Fruit fly (Drosophila melanogaster): ENCODE results near the gene Usp1.

The Usp1 gene

dm6 chr3R:29263264-29263663, 34.3 kb downstream of the Usp1 start:
- no peak for TF ChIP-seq noc (tag; optimal IDR thresholded peaks at IDR 0.05)

DNA sequence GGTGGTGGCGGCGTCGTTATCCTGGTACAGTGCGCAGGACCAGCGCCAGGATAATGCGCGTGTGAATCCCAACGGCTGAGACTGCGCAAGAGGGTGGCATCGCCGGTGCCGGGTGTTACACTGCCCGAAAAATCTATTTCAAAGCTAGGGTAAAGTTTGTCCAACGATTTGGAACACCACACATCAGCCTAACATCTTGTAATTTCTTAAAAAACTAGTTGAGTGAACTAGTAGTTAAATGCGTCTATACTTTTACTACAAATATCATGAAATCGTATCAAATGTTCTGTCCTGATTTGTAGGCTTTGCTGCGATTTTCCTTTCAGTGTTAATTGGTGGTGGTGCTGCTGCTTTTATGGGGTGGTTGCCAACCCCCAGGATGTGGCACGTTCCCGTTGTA, 36.1 kb downstream of the Usp1 start:
- TF ChIP-seq noc (tag; optimal IDR thresholded peaks at IDR 0.05): no peak

- no peak for TF ChIP-seq noc (tag; optimal IDR thresholded peaks at IDR 0.05)
Observed at dm6 chr3R:29266607-29267006, 37.6 kb downstream of the Usp1 start.

- no peak for TF ChIP-seq noc (tag; optimal IDR thresholded peaks at IDR 0.05)
Observed at dm6 chr3R:29268062-29268461, 39.1 kb downstream of the Usp1 start.

DNA sequence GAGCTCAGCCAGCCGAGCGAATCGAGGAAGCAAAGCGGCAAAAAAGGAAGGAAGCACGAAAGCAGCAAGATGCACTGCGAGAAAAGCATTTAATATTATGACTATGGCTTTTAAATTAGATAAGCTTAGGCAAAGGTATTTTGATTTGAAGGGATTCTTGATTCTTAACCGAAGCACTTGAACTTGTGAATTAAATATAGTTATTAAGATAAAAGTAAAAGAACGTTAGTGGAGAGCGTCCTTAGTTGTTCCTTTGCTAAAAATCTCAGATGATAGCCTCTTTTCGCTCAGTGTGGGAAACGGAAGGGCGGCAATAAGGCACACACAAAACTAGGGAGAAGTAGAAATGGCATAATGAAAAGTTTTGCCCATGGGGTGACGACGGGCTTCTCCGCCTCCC, 40.2 kb downstream of the Usp1 start:
- TF ChIP-seq noc (tag; optimal IDR thresholded peaks at IDR 0.05): no peak

- TF ChIP-seq noc (tag; optimal IDR thresholded peaks at IDR 0.05): no peak
Observed at dm6 chr3R:29273029-29273428, 44.1 kb downstream of the Usp1 start.

- TF ChIP-seq noc (tag; optimal IDR thresholded peaks at IDR 0.05): no peak
Observed at dm6 chr3R:29274590-29274989, 45.6 kb downstream of the Usp1 start.

DNA sequence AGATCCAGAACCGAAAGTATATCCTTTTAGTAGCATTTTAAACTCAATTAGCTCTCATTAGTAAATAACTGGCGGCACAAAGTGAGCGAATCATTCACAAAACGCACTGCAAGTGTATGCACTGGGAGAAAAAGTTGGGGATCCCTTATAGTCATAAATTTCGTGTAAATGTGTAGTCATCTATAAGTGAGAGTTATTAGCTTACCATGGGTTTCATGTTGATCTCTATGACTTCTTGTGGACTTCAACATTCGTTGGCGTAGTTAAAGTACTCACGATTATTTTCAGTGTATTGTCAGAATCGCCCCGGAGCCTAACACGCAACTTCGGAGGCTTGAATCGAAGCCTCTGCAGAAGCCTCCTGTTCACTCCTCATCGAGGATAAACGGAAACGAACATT, 48.0 kb downstream of the Usp1 start:
- no peak for TF ChIP-seq noc (tag; optimal IDR thresholded peaks at IDR 0.05)

- no peak for TF ChIP-seq noc (tag; optimal IDR thresholded peaks at IDR 0.05)
Observed at dm6 chr3R:29277748-29278147, 48.8 kb downstream of the Usp1 start.

dm6 chr3R:29279557-29280203, 50.7 kb downstream of the Usp1 start:
- no peak for TF ChIP-seq noc (tag; optimal IDR thresholded peaks at IDR 0.05)

DNA sequence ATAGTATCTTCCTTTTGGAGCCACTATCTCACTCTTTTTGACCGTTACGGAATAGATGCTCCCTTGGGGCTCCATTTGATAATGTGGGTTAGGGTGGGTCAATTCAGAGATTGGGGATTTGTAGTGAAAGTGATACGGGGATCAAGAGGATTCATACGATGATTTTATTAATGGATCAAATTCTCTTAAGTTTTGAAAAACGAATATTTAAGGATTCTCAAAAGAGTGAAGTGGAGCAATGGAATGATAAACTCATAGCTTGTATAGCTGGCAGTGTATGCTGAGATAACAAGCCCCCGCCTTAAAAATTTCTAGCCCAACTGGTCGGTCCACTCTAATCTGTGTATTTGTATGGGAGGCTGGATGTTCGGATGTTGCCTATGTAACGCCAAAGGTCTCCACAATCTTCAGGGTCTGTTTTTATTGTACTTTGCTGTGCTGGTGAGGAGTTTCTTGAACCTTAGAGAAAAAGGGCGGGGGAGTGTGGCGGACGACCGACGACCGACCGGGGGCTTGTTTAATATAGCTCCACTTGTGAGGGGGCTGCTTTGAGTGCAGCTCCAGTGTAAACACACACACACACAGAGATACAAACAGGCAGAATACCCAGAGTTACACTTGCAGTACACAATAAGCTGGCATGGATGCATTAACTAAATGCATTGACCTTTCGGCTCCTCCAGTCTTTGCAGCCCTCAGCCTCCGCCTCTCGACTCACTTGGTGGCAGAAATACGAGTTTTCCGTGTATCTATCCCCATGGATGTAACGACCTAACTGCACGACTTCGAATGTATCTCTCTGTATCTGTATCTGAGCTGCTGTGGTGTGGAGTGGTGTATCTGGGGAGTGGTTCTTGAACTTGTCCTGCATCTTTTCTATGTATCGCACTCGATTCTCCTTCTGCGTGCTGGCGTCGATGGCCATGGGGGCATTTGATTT, 51.9 kb downstream of the Usp1 start:
- TF ChIP-seq noc (tag; optimal IDR thresholded peaks at IDR 0.05): no peak

- TF ChIP-seq noc (tag; optimal IDR thresholded peaks at IDR 0.05): no peak
Observed at dm6 chr3R:29282939-29283616, 54.1 kb downstream of the Usp1 start.

DNA sequence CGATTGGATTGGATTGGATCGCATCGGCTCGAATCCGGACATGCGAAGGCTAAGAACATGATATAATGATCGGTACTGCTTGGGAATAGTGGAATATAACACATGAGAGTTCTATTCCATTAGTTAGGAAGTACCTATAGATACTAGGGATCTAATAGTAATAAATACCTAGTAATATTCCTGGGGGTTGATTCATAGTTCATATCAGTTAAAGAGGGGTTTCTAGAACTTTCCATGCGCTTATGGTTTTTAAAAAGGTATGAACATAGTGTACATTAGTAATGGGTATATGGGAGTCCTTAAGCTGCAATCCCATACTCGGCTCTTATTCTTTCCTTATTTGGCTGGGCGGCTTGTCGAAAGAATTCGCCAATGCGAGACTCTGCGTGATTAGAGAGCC, 55.4 kb downstream of the Usp1 start:
- TF ChIP-seq noc (tag; optimal IDR thresholded peaks at IDR 0.05): no peak
